Worm (Caenorhabditis elegans): ENCODE measurements around the gene cutl-28.

DNA sequence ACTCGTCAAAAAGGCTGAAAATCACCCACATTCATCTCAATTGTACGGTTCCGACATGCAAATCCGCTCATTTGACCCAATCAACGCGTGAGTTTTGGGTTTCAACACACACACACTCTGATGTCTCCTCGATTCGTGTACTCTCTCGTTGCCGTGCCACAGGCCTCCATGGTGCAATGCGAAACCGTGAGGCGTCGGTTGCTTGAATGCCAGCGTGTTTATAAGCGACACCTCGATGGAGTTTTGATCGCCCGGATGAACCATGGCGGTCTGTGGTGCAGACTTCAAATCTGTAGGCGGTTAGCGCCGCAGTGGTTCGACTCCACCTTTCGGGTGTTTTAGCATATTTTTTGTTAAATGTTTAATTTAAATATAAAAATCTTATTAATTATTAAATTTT lies 26.4 kb upstream of the cutl-28 start:
- no peak for TF ChIP-seq dao-5 (tag; optimal IDR thresholded peaks at IDR 0.05)
- no peak for TF ChIP-seq him-1 (tag; optimal IDR thresholded peaks at IDR 0.05)
